Fruit fly (Drosophila melanogaster) whole organism, embryonic: Measurements from ENCODE around the gene Trim9.

Experiments
- Asciz ChIP-seq: fragments of 200-800 bp; sonication (Bioruptor generic); optimal IDR thresholded peaks from 2 replicates; lab custom pipeline; 2017; ENCODE audit warnings: missing biosample characterization, mild to moderate bottlenecking, missing genetic modification characterization, missing genetic modification reagents
- Atf3 ChIP-seq: fragments of 200-800 bp; sonication (Bioruptor generic); optimal IDR thresholded peaks from 3 replicates; lab custom pipeline; 2016; ENCODE audit warnings: missing biosample characterization, missing genetic modification characterization
- BEAF-32 ChIP-seq: fragments of 200-800 bp; sonication (Bioruptor generic); optimal IDR thresholded peaks from 3 replicates; lab custom pipeline; 2017; ENCODE audit warnings: missing biosample characterization, missing genetic modification characterization, mild to moderate bottlenecking, moderate library complexity, missing genetic modification reagents
- CG1024 ChIP-seq: fragments of 200-800 bp; sonication (Bioruptor generic); IDR thresholded peaks from 2 replicates; pipeline ENCODE4 v1.3.6; 2022; ENCODE audit warnings: missing biosample characterization, missing genetic modification characterization
- CG11093 ChIP-seq: fragments of 200-800 bp; sonication (Bioruptor generic); IDR thresholded peaks from 3 replicates; pipeline ENCODE4 v1.3.6; 2022; ENCODE audit warnings: missing biosample characterization, missing genetic modification characterization
- CG11504 ChIP-seq: fragments of 200-800 bp; sonication (Bioruptor generic); optimal IDR thresholded peaks from 3 replicates; lab custom pipeline; 2019; ENCODE audit warnings: missing biosample characterization, mild to moderate bottlenecking, missing genetic modification characterization, moderate library complexity
- CG11560 ChIP-seq: fragments of 200-800 bp; sonication (Bioruptor generic); IDR thresholded peaks from 3 replicates; pipeline ENCODE4 v1.3.6; 2022; ENCODE audit warnings: missing biosample characterization, missing genetic modification characterization
- CG12104 ChIP-seq: fragments of 200-800 bp; sonication (Bioruptor generic); optimal IDR thresholded peaks from 3 replicates; lab custom pipeline; 2016; ENCODE audit warnings: missing biosample characterization, missing genetic modification characterization
- CG12219 ChIP-seq: fragments of 200-800 bp; sonication (Bioruptor generic); optimal IDR thresholded peaks from 3 replicates; lab custom pipeline; 2018; ENCODE audit warnings: missing biosample characterization, mild to moderate bottlenecking, missing genetic modification characterization
- CG15514 ChIP-seq: fragments of 200-800 bp; sonication (Bioruptor generic); optimal IDR thresholded peaks from 3 replicates; lab custom pipeline; 2017; ENCODE audit warnings: missing biosample characterization, missing genetic modification characterization, mild to moderate bottlenecking, moderate library complexity, missing genetic modification reagents
- CG1647 ChIP-seq: fragments of 200-800 bp; sonication (Bioruptor generic); optimal IDR thresholded peaks from 3 replicates; lab custom pipeline; 2016; ENCODE audit warnings: missing biosample characterization, missing genetic modification characterization
- CG2875 ChIP-seq: fragments of 200-800 bp; sonication (Bioruptor generic); optimal IDR thresholded peaks from 2 replicates; lab custom pipeline; 2017; ENCODE audit warnings: missing biosample characterization, mild to moderate bottlenecking, missing genetic modification characterization, missing genetic modification reagents
- CG30403 ChIP-seq: fragments of 200-800 bp; sonication (Bioruptor generic); optimal IDR thresholded peaks from 3 replicates; lab custom pipeline; 2016; ENCODE audit warnings: missing biosample characterization, missing genetic modification characterization
- CG30431 ChIP-seq: fragments of 200-800 bp; sonication (Bioruptor generic); optimal IDR thresholded peaks from 2 replicates; lab custom pipeline; 2017; ENCODE audit warnings: missing biosample characterization, missing genetic modification characterization
- CG32772 ChIP-seq: fragments of 200-800 bp; sonication (Bioruptor generic); IDR thresholded peaks from 2 replicates; pipeline ENCODE4 v1.3.6; 2022; ENCODE audit warnings: missing biosample characterization, missing genetic modification characterization
- CG4820 ChIP-seq: fragments of 200-800 bp; sonication (Bioruptor generic); optimal IDR thresholded peaks from 3 replicates; lab custom pipeline; 2016; ENCODE audit warnings: missing biosample characterization, missing genetic modification characterization
- CG6272 ChIP-seq: fragments of 200-800 bp; sonication (Bioruptor generic); IDR thresholded peaks from 2 replicates; pipeline ENCODE4 v1.3.6; 2022; ENCODE audit warnings: missing biosample characterization, missing genetic modification characterization
- CG6689 ChIP-seq: fragments of 200-800 bp; sonication (Bioruptor generic); IDR thresholded peaks from 2 replicates; pipeline ENCODE4 v1.3.6; 2022; ENCODE audit warnings: missing biosample characterization, missing genetic modification characterization
- CG6791 ChIP-seq: fragments of 200-800 bp; sonication (Bioruptor generic); IDR thresholded peaks from 3 replicates; pipeline ENCODE4 v1.3.6; 2022; ENCODE audit warnings: missing biosample characterization, missing genetic modification characterization; ENCODE audit not compliant: partially characterized antibody
- CHES-1-like ChIP-seq: fragments of 200-800 bp; sonication (Bioruptor generic); optimal IDR thresholded peaks from 2 replicates; lab custom pipeline; 2016; ENCODE audit warnings: missing biosample characterization, missing genetic modification characterization
- CoRest ChIP-seq: fragments of 200-800 bp; sonication (Bioruptor generic); optimal IDR thresholded peaks from 3 replicates; lab custom pipeline; 2018; ENCODE audit warnings: missing biosample characterization, mild to moderate bottlenecking, missing genetic modification characterization, moderate library complexity
- Drgx ChIP-seq: fragments of 200-800 bp; sonication (Bioruptor generic); IDR thresholded peaks from 2 replicates; pipeline ENCODE4 v1.3.6; 2022; ENCODE audit warnings: missing biosample characterization, missing genetic modification characterization
- E2f1 ChIP-seq: fragments of 200-800 bp; sonication (Bioruptor generic); IDR thresholded peaks from 2 replicates; pipeline ENCODE4 v1.3.6; 2022; ENCODE audit warnings: missing biosample characterization, missing genetic modification characterization
- HmgZ ChIP-seq: fragments of 200-800 bp; sonication (Bioruptor generic); optimal IDR thresholded peaks from 2 replicates; lab custom pipeline; 2018; ENCODE audit warnings: missing biosample characterization, mild to moderate bottlenecking, missing genetic modification characterization
- Jarid2 ChIP-seq: fragments of 200-800 bp; sonication (Bioruptor generic); optimal IDR thresholded peaks from 3 replicates; lab custom pipeline; 2017; ENCODE audit warnings: mild to moderate bottlenecking, missing biosample characterization, missing genetic modification reagents, missing genetic modification characterization
- NK7.1 ChIP-seq: fragments of 200-800 bp; sonication (Bioruptor generic); optimal IDR thresholded peaks from 3 replicates; lab custom pipeline; 2016; ENCODE audit warnings: missing biosample characterization, missing genetic modification characterization
- Nf-YC ChIP-seq: fragments of 200-800 bp; optimal IDR thresholded peaks from 3 replicates; lab custom pipeline; 2019; ENCODE audit warnings: missing biosample characterization, mild to moderate bottlenecking, missing genetic modification characterization, moderate library complexity
- bab2 ChIP-seq: fragments of 200-800 bp; sonication (Bioruptor generic); optimal IDR thresholded peaks from 2 replicates; lab custom pipeline; 2016; ENCODE audit warnings: missing biosample characterization, missing genetic modification characterization
- bcd ChIP-seq: fragments of 200-800 bp; sonication (Bioruptor generic); optimal IDR thresholded peaks from 2 replicates; lab custom pipeline; 2017; ENCODE audit warnings: missing biosample characterization, mild to moderate bottlenecking, missing genetic modification characterization
- cas ChIP-seq: fragments of 200-800 bp; sonication (Bioruptor generic); IDR thresholded peaks from 2 replicates; pipeline ENCODE4 v1.3.6; 2022; ENCODE audit warnings: missing biosample characterization, missing genetic modification characterization
- chinmo ChIP-seq: fragments of 200-800 bp; sonication (Bioruptor generic); IDR thresholded peaks from 4 replicates; pipeline ENCODE4 v1.3.6; 2022; ENCODE audit warnings: missing biosample characterization, missing genetic modification characterization; ENCODE audit not compliant: partially characterized antibody
- dpn ChIP-seq, 2 experiments: fragments of 200-800 bp; sonication (Bioruptor generic); optimal IDR thresholded peaks; 3 replicates each; lab custom pipeline; 2016; ENCODE audit warnings: missing biosample characterization in 2 of 2, missing genetic modification characterization in 2 of 2
- eyg ChIP-seq: fragments of 200-800 bp; sonication (Bioruptor generic); optimal IDR thresholded peaks from 3 replicates; lab custom pipeline; 2016; ENCODE audit warnings: missing biosample characterization, missing genetic modification characterization
- gcm ChIP-seq: fragments of 200-800 bp; sonication (Bioruptor generic); optimal IDR thresholded peaks from 2 replicates; lab custom pipeline; 2019; ENCODE audit warnings: missing biosample characterization, mild to moderate bottlenecking, missing genetic modification characterization, moderate library complexity
- gem ChIP-seq: fragments of 200-800 bp; sonication (Bioruptor generic); optimal IDR thresholded peaks from 2 replicates; lab custom pipeline; 2019; ENCODE audit warnings: missing biosample characterization, mild to moderate bottlenecking, missing genetic modification characterization, moderate library complexity
- gfzf ChIP-seq: fragments of 200-800 bp; sonication (Bioruptor generic); optimal IDR thresholded peaks from 2 replicates; lab custom pipeline; 2016; ENCODE audit warnings: missing biosample characterization, mild to moderate bottlenecking, missing genetic modification characterization, moderate library complexity
- hb ChIP-seq: fragments of 200-800 bp; sonication (Bioruptor generic); IDR thresholded peaks from 3 replicates; pipeline ENCODE4 v1.3.6; 2022; ENCODE audit warnings: missing biosample characterization, missing genetic modification characterization; ENCODE audit not compliant: partially characterized antibody
- her ChIP-seq: fragments of 200-800 bp; sonication (Bioruptor generic); optimal IDR thresholded peaks from 2 replicates; lab custom pipeline; 2016; ENCODE audit warnings: missing biosample characterization, missing genetic modification characterization
- insv ChIP-seq, 2 experiments: fragments of 200-800 bp; sonication (Bioruptor generic); optimal IDR thresholded peaks; 3 replicates each; lab custom pipeline; 2016 to 2018; ENCODE audit warnings: missing biosample characterization in 2 of 2, missing genetic modification characterization in 2 of 2
- mam ChIP-seq: fragments of 200-800 bp; sonication (Bioruptor generic); optimal IDR thresholded peaks from 3 replicates; lab custom pipeline; 2016; ENCODE audit warnings: missing biosample characterization, missing genetic modification characterization
- nau ChIP-seq: fragments of 200-800 bp; sonication (Bioruptor generic); optimal IDR thresholded peaks from 3 replicates; lab custom pipeline; 2017; ENCODE audit warnings: missing biosample characterization, mild to moderate bottlenecking, missing genetic modification characterization, missing genetic modification reagents
- onecut ChIP-seq: fragments of 200-800 bp; sonication (Bioruptor generic); IDR thresholded peaks from 2 replicates; pipeline ENCODE4 v1.3.6; 2022; ENCODE audit warnings: missing biosample characterization, missing genetic modification characterization
- peb ChIP-seq: fragments of 200-800 bp; sonication (Bioruptor generic); IDR thresholded peaks from 2 replicates; pipeline ENCODE4 v1.3.6; 2022; ENCODE audit warnings: missing biosample characterization, missing genetic modification characterization
- pros ChIP-seq: fragments of 200-800 bp; sonication (Bioruptor generic); optimal IDR thresholded peaks from 3 replicates; lab custom pipeline; 2019; ENCODE audit warnings: missing biosample characterization, mild to moderate bottlenecking, missing genetic modification characterization, moderate library complexity
- run ChIP-seq: fragments of 200-800 bp; sonication (Bioruptor generic); optimal IDR thresholded peaks from 3 replicates; lab custom pipeline; 2018; ENCODE audit warnings: missing biosample characterization, mild to moderate bottlenecking, missing genetic modification characterization
- stc ChIP-seq: fragments of 200-800 bp; sonication (Bioruptor generic); IDR thresholded peaks from 2 replicates; pipeline ENCODE4 v1.3.6; 2022; ENCODE audit warnings: missing biosample characterization, missing genetic modification characterization
- twi ChIP-seq: fragments of 200-800 bp; optimal IDR thresholded peaks from 2 replicates; lab custom pipeline; 2019; ENCODE audit warnings: missing biosample characterization, mild to moderate bottlenecking, missing genetic modification characterization, moderate library complexity
- vnd ChIP-seq: fragments of 200-800 bp; sonication (Bioruptor generic); IDR thresholded peaks from 3 replicates; pipeline ENCODE4 v1.3.6; 2022; ENCODE audit warnings: missing biosample characterization, missing genetic modification characterization; ENCODE audit not compliant: partially characterized antibody
- wor ChIP-seq: fragments of 200-800 bp; sonication (Bioruptor generic); IDR thresholded peaks from 2 replicates; pipeline ENCODE4 v1.3.6; 2022; ENCODE audit warnings: missing biosample characterization, missing genetic modification characterization

The Trim9 gene

DNA sequence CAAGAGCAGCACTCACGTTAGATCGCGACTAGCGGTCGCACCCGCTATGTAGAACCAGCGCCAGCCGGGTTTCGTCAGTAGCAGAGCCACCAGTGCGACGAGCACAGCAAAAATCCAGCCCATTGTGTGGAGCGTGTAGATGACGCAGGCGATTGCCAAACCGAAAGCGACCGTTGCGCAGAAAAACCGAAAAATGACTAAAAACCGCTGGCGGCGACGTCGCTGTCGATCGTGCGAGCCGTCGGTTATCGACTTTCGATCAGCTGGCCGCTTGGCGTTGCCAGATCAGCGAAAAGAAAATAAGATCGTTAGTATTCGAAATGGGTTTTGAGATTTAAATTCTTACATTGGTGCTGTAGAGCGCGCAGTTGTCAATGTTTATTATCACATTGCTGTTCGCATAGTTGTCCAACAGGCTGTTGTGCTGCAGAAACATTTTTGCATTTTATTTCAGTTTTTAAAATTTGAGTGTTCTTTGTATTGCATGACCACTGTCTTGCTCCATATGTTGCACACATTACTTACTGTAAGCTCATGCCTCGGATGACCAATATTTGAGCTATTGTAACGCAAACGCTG lies 28.1 kb upstream of the Trim9 start (continued):
- TF ChIP-seq CG15514 (GFP tag; lab: Kevin White, UChicago) (no peak), NK7.1 (GFP tag; lab: Kevin White, UChicago) (peak; percentile 21), CoRest (peak; percentile 40), CG11093 (GFP tag; lab: Robert Waterston, UW) (no peak), dpn (GFP tag; optimal IDR thresholded peaks at IDR 0.05; lab: Kevin White, UChicago) (peak; percentile 40 to 42), BEAF-32 (GFP tag; lab: Kevin White, UChicago) (peak; percentile 55), peb (GFP tag; lab: Robert Waterston, UW) (0 out of 2 replicates have a peak, but pooled peaks have one; percentile 11), run (tag; lab: Kevin White, UChicago) (no peak), chinmo (GFP tag; lab: Robert Waterston, UW) (0 out of 4 replicates have a peak, but pooled peaks have one; percentile 45), bcd (GFP tag; lab: Kevin White, UChicago) (peak; percentile 38), her (GFP tag; lab: Kevin White, UChicago) (peak; percentile 64), wor (peak; percentile 33; the same call in 1 of the 2 replicates), gfzf (GFP tag; lab: Kevin White, UChicago) (peak; percentile 27), gcm (GFP tag; lab: Kevin White, UChicago) (peak; percentile 6), HmgZ (tag; lab: Kevin White, UChicago) (peak; percentile 49), CG6272 (GFP tag; lab: Robert Waterston, UW) (no peak), nau (peak; percentile 18), vnd (GFP tag; lab: Robert Waterston, UW) (no peak), CG11560 (tag; lab: Robert Waterston, UW) (0 out of 3 replicates have a peak, but pooled peaks have one; percentile 54), insv (GFP tag; optimal IDR thresholded peaks at IDR 0.05; lab: Kevin White, UChicago) (peak in 1 of 2 experiments; percentile 28), CG1024 (no peak), CG6689 (GFP tag; lab: Robert Waterston, UW) (peak; percentile 36; the same call in 1 of the 2 replicates), CG12104 (GFP tag; lab: Kevin White, UChicago) (no peak), Drgx (peak; percentile 64), onecut (GFP tag; lab: Robert Waterston, UW) (no peak), gem (peak; percentile 53), CG30403 (peak; percentile 53), CG6791 (GFP tag; lab: Robert Waterston, UW) (0 out of 3 replicates have a peak, but pooled peaks have one; percentile 41), CHES-1-like (no peak), Asciz (GFP tag; lab: Kevin White, UChicago) (no peak), CG32772 (GFP tag; lab: Robert Waterston, UW) (no peak), CG4820 (GFP tag; lab: Kevin White, UChicago) (no peak), CG2875 (GFP tag; lab: Kevin White, UChicago) (no peak), twi (tag; lab: Kevin White, UChicago) (no peak), stc (GFP tag; lab: Robert Waterston, UW) (no peak), CG12219 (GFP tag; lab: Kevin White, UChicago) (peak; percentile 45), pros (GFP tag; lab: Kevin White, UChicago) (no peak), E2f1 (no peak; the same call in none of the 2 replicates), Nf-YC (tag; lab: Kevin White, UChicago) (peak; percentile 11), Jarid2 (GFP tag; lab: Kevin White, UChicago) (peak; percentile 94), mam (GFP tag; lab: Kevin White, UChicago) (peak; percentile 47), eyg (GFP tag; lab: Kevin White, UChicago) (no peak), bab2 (GFP tag; lab: Kevin White, UChicago) (peak; percentile 8), cas (GFP tag; lab: Robert Waterston, UW) (no peak), CG11504 (tag; lab: Kevin White, UChicago) (peak; percentile 31), Atf3 (GFP tag; lab: Kevin White, UChicago) (peak; percentile 35), hb (GFP tag; lab: Robert Waterston, UW) (no peak), CG30431 (GFP tag; lab: Kevin White, UChicago) (peak; percentile 28), CG1647 (no peak)
